Worm (Caenorhabditis elegans) whole organism, midembryonic: ENCODE measurements around the gene C54F6.15.
"Not testable (repeated sequence)": the region's sequence is repeated elsewhere in the genome, so short reads cannot be mapped to it uniquely, and the experiment has no call there.

Experiments used
- T22C8.4 ChIP-seq: fragments of 200-800 bp; sonication (Bioruptor generic); IDR thresholded peaks from 2 replicates; pipeline ENCODE4 v1.3.6; 2022; ENCODE audit warnings: missing genetic modification characterization, missing compliant biosample characterization
- flt-1 ChIP-seq: fragments of 200-800 bp; sonication (Bioruptor generic); IDR thresholded peaks from 2 replicates; pipeline ENCODE4 v1.3.6; 2022; ENCODE audit warnings: missing genetic modification characterization, missing compliant biosample characterization
- klf-2 ChIP-seq: fragments of 200-800 bp; sonication (Bioruptor generic); conservative IDR thresholded peaks from 2 replicates; pipeline ENCODE4 v1.3.6; 2022; ENCODE audit warnings: missing genetic modification reagents, missing genetic modification characterization, missing compliant biosample characterization
- med-1 ChIP-seq: sonication (generic microtip); optimal IDR thresholded peaks from 2 replicates; lab custom pipeline; 2017; ENCODE audit warnings: missing genetic modification characterization, mild to moderate bottlenecking, missing compliant biosample characterization, antibody characterized with exemption, missing genetic modification reagents; ENCODE audit not compliant: insufficient read depth
- ref-1 ChIP-seq: fragments of 200-800 bp; sonication (Bioruptor generic); conservative IDR thresholded peaks from 2 replicates; pipeline ENCODE4 v1.3.6; 2022; ENCODE audit warnings: missing genetic modification reagents, missing genetic modification characterization, missing compliant biosample characterization
- tab-1 ChIP-seq: fragments of 200-800 bp; sonication (Bioruptor generic); IDR thresholded peaks from 2 replicates; pipeline ENCODE4 v1.3.6; 2022; ENCODE audit warnings: missing genetic modification characterization, missing compliant biosample characterization
- ztf-23 ChIP-seq: fragments of 200-800 bp; sonication (Bioruptor generic); IDR thresholded peaks from 2 replicates; pipeline ENCODE4 v1.3.6; 2022; ENCODE audit warnings: missing genetic modification reagents, missing genetic modification characterization, missing compliant biosample characterization
- ztf-29 ChIP-seq: fragments of 200-800 bp; sonication (Bioruptor generic); IDR thresholded peaks from 2 replicates; pipeline ENCODE4 v1.3.6; 2022; ENCODE audit warnings: missing genetic modification reagents, missing genetic modification characterization, missing compliant biosample characterization

DNA sequence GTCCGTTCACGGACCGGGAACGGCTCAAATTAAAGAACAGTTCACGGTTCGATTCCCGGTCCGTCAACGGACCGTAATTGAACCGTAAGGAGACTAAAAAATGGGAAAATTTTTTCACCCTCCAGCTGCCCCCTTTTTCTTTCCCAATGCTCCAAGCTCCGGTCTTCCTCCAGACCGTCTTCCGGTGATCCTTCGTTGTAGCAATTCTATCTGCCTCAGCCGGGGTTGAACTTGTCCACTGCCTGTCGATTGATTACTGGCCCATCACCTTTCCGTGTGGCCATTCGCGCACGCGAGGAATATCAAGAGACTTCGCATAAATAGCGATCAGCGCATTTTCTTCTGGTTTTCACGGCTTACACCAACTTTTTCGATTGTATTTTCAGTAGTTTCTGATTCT is 26.3 kb upstream of the C54F6.15 start:
- TF ChIP-seq ztf-23 (GFP tag; lab: Robert Waterston, UW) (peak; percentile 81), flt-1 (peak; percentile 89), tab-1 (GFP tag; lab: Robert Waterston, UW) (peak; percentile 79), klf-2 (GFP tag; lab: Robert Waterston, UW) (peak; percentile 59; the same call in 1 of the 2 replicates)
- TF ChIP-seq ztf-29; ref-1 (GFP tag; lab: Robert Waterston, UW); med-1 (GFP tag; lab: Kevin White, UChicago); T22C8.4 (GFP tag; lab: Robert Waterston, UW): not testable (repeated sequence)
